Worm (Caenorhabditis elegans): ENCODE data around the gene gtap-1.
A peak's percentile ranks its signal among the peaks of the same experiment; 100 is the strongest.

Gene gtap-1

DNA sequence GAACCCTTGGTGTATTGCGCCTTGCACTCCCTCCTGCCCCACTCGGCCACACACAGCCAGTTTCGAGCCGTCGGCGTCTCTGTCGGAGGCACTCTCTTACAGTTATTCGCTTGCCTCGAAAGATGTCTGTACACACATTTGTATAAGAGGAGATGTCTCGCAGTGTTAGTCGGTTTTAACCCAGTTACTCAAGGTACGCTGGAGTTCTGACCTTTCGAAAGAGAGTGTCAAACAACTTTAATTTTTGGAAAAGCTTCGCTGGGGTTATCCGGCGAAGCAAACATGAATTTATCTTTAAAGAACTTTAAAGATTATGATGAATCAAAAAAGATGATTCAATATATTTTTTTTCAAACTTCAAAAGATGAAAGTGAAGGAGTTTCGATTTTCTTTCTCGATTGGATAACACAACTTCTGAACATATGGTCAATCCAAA is 11.7 kb upstream of the gtap-1 start (continued):
- peak; percentile 99 for TF ChIP-seq fkh-10 (GFP tag; optimal IDR thresholded peaks at IDR 0.05)
- no peak for TF ChIP-seq unc-62 (GFP tag; optimal IDR thresholded peaks at IDR 0.05)
- peak; percentile 82 for TF ChIP-seq unc-30 (tag; optimal IDR thresholded peaks at IDR 0.05)
- peak; percentile 98 for TF ChIP-seq C04F5.9 (tag; optimal IDR thresholded peaks at IDR 0.05)
- TF ChIP-seq lsy-2 (tag; optimal IDR thresholded peaks at IDR 0.05) = peak; percentile 96 to 97
- peak; percentile 98 for TF ChIP-seq jun-1 (tag; optimal IDR thresholded peaks at IDR 0.05)
- peak; percentile 98 for TF ChIP-seq nhr-11 (tag; optimal IDR thresholded peaks at IDR 0.05)
- TF ChIP-seq lir-3 (tag; optimal IDR thresholded peaks at IDR 0.05; ENCODE audit: poor library complexity) = peak; percentile 96
- peak; percentile 95 for TF ChIP-seq zip-4 (GFP tag; optimal IDR thresholded peaks at IDR 0.05)
- TF ChIP-seq nhr-85 (tag) = peak; percentile 100
- peak; percentile 98 for TF ChIP-seq fos-1 (tag; optimal IDR thresholded peaks at IDR 0.05)
- TF ChIP-seq efl-1 (optimal IDR thresholded peaks at IDR 0.05) = peak; percentile 92
- TF ChIP-seq efl-1 (GFP tag; optimal IDR thresholded peaks at IDR 0.05 in 1 of 2) = peak; percentile 77 to 98
- peak; percentile 100 for TF ChIP-seq irx-1 (tag; optimal IDR thresholded peaks at IDR 0.05)
- TF ChIP-seq Y116A8C.19 (tag; optimal IDR thresholded peaks at IDR 0.05; ENCODE audit: borderline replicate concordance) = peak; percentile 48
- peak; percentile 100 for TF ChIP-seq nhr-71 (tag; optimal IDR thresholded peaks at IDR 0.05)
- peak; percentile 79 for TF ChIP-seq hlh-4 (tag; optimal IDR thresholded peaks at IDR 0.05)
- TF ChIP-seq skn-1 (tag; optimal IDR thresholded peaks at IDR 0.05) = peak; percentile 91
- peak; percentile 97 for TF ChIP-seq lin-13 (GFP tag; optimal IDR thresholded peaks at IDR 0.05)
- peak; percentile 99 for TF ChIP-seq lin-14 (GFP tag; optimal IDR thresholded peaks at IDR 0.05)
- TF ChIP-seq aly-2 (tag; optimal IDR thresholded peaks at IDR 0.05) = peak; percentile 99
- peak; percentile 86 to 97 for TF ChIP-seq egl-27 (tag; optimal IDR thresholded peaks at IDR 0.05)
- TF ChIP-seq mef-2 (tag; optimal IDR thresholded peaks at IDR 0.05) = peak; percentile 93
- peak; percentile 75 for TF ChIP-seq F16B12.6 (tag; optimal IDR thresholded peaks at IDR 0.05)
- TF ChIP-seq nhr-19 (GFP tag; conservative IDR thresholded peaks at IDR 0.05) = peak; percentile 99
- TF ChIP-seq mab-9 (GFP tag; IDR thresholded peaks at IDR 0.05) = peak; percentile 99
- TF ChIP-seq dsc-1 (tag; optimal IDR thresholded peaks at IDR 0.05) = peak; percentile 100
- peak; percentile 98 for TF ChIP-seq ces-1 (GFP tag; optimal IDR thresholded peaks at IDR 0.05)
- peak; percentile 98 for TF ChIP-seq nhr-237 (tag; optimal IDR thresholded peaks at IDR 0.05)
- peak; percentile 100 for TF ChIP-seq elt-2 (tag; optimal IDR thresholded peaks at IDR 0.05)
- TF ChIP-seq mdl-1 (tag; optimal IDR thresholded peaks at IDR 0.05) = peak; percentile 46 to 94
- TF ChIP-seq ceh-82 (tag; optimal IDR thresholded peaks at IDR 0.05) = peak; percentile 95 to 98 (median 98)
- peak in 5 of 6 experiments; percentile 91 to 99 (median 95) for TF ChIP-seq elt-3 (tag; optimal IDR thresholded peaks at IDR 0.05)
- TF ChIP-seq pax-3 (tag; optimal IDR thresholded peaks at IDR 0.05) = peak; percentile 99
- peak; percentile 99 for TF ChIP-seq nhr-77 (tag; optimal IDR thresholded peaks at IDR 0.05)
- peak; percentile 80 for TF ChIP-seq nhr-12 (tag; optimal IDR thresholded peaks at IDR 0.05)
- peak; percentile 90 for TF ChIP-seq efl-3 (GFP tag; optimal IDR thresholded peaks at IDR 0.05)
- peak; percentile 100 for TF ChIP-seq nhr-20 (tag; optimal IDR thresholded peaks at IDR 0.05)
- peak; percentile 100 for TF ChIP-seq snu-23 (GFP tag; optimal IDR thresholded peaks at IDR 0.05)
- peak; percentile 99 for TF ChIP-seq lin-39 (tag; optimal IDR thresholded peaks at IDR 0.05)
- TF ChIP-seq tlp-1 (tag; optimal IDR thresholded peaks at IDR 0.05) = peak; percentile 73
- TF ChIP-seq pqm-1 (tag; optimal IDR thresholded peaks at IDR 0.05) = peak; percentile 76
- TF ChIP-seq ceh-63 (GFP tag; optimal IDR thresholded peaks at IDR 0.05) = peak; percentile 96
- TF ChIP-seq nhr-84 (tag; optimal IDR thresholded peaks at IDR 0.05) = peak; percentile 85
- peak; percentile 72 for TF ChIP-seq ceh-90 (tag; optimal IDR thresholded peaks at IDR 0.05)
- peak; percentile 99 for TF ChIP-seq ceh-88 (GFP tag; IDR thresholded peaks at IDR 0.05)
- TF ChIP-seq lin-15B (tag; optimal IDR thresholded peaks at IDR 0.05) = peak; percentile 74
- peak; percentile 79 for TF ChIP-seq pag-3 (tag; optimal IDR thresholded peaks at IDR 0.05; ENCODE audit: borderline replicate concordance, insufficient read depth)
- peak; percentile 99 for TF ChIP-seq hpl-2 (GFP tag; optimal IDR thresholded peaks at IDR 0.05)
- peak; percentile 84; the same call in 1 of the 2 replicates for TF ChIP-seq ets-5 (GFP tag; IDR thresholded peaks at IDR 0.05)
- TF ChIP-seq mep-1 (tag; optimal IDR thresholded peaks at IDR 0.05) = peak; percentile 99
- peak; percentile 100 for TF ChIP-seq swsn-7 (tag; optimal IDR thresholded peaks at IDR 0.05)
- peak; percentile 94 for TF ChIP-seq fkh-4 (tag; optimal IDR thresholded peaks at IDR 0.05; ENCODE audit: borderline replicate concordance)

Data from whole organism, L1 larva.